Worm (Caenorhabditis elegans) whole organism, young adult: ENCODE results near the gene W05H9.4.
A peak's percentile ranks its signal among the peaks of the same experiment; 100 is the strongest.

Experiments
- B0336.3 ChIP-seq: fragments of 200-800 bp; sonication (Bioruptor generic); IDR thresholded peaks from 2 replicates; pipeline ENCODE4 v1.3.6; 2022; ENCODE audit warnings: missing genetic modification characterization, missing compliant biosample characterization
- C17E4.6 ChIP-seq: fragments of 200-800 bp; sonication (Bioruptor generic); IDR thresholded peaks from 2 replicates; pipeline ENCODE4 v1.3.6; 2022; ENCODE audit warnings: missing genetic modification reagents, missing genetic modification characterization, missing compliant biosample characterization
- F37B4.10 ChIP-seq: fragments of 200-800 bp; sonication (Bioruptor generic); IDR thresholded peaks from 2 replicates; pipeline ENCODE4 v1.3.6; 2022; ENCODE audit warnings: missing genetic modification characterization, missing compliant biosample characterization
- F39B2.1 ChIP-seq: fragments of 200-800 bp; sonication (Bioruptor generic); IDR thresholded peaks from 2 replicates; pipeline ENCODE4 v1.3.6; 2022; ENCODE audit warnings: missing genetic modification reagents, missing genetic modification characterization, missing compliant biosample characterization
- K11D2.4 ChIP-seq: fragments of 200-800 bp; sonication (Bioruptor generic); IDR thresholded peaks from 2 replicates; pipeline ENCODE4 v1.3.6; 2022; ENCODE audit warnings: missing genetic modification reagents, missing genetic modification characterization, missing compliant biosample characterization
- Y53G8AR.9 ChIP-seq: fragments of 200-800 bp; sonication (Bioruptor generic); conservative IDR thresholded peaks from 2 replicates; pipeline ENCODE4 v1.3.6; 2022; ENCODE audit warnings: missing genetic modification reagents, missing genetic modification characterization, missing compliant biosample characterization
- Y67H2A.10 ChIP-seq: fragments of 200-800 bp; sonication (Bioruptor generic); conservative IDR thresholded peaks from 2 replicates; pipeline ENCODE4 v1.3.6; 2022; ENCODE audit warnings: missing genetic modification reagents, missing genetic modification characterization, missing compliant biosample characterization
- ZK185.1 ChIP-seq: sonication (generic microtip); optimal IDR thresholded peaks from 2 replicates; lab custom pipeline; 2016; ENCODE audit warnings: mild to moderate bottlenecking, missing genetic modification characterization, missing compliant biosample characterization; ENCODE audit not compliant: poor library complexity, severe bottlenecking
- ama-1 ChIP-seq, 3 experiments: fragments of 150-350 bp in 1 of 3; sonication (generic microtip) in 2 of 3; optimal IDR thresholded peaks; 2 replicates each; lab custom pipeline; 2014 to 2018; ENCODE audit warnings: missing biosample characterization in 2 of 3, missing genetic modification characterization in 2 of 3, missing genetic modification reagents in 2 of 3
- aptf-3 ChIP-seq: fragments of 200-800 bp; sonication (Bioruptor generic); IDR thresholded peaks from 2 replicates; pipeline ENCODE4 v1.3.6; 2022; ENCODE audit warnings: missing genetic modification characterization, missing compliant biosample characterization
- atf-7 ChIP-seq: sonication (generic microtip); optimal IDR thresholded peaks from 2 replicates; lab custom pipeline; 2017; ENCODE audit warnings: mild to moderate bottlenecking, missing genetic modification characterization, missing compliant biosample characterization
- athp-1 ChIP-seq: sonication (generic microtip); optimal IDR thresholded peaks from 2 replicates; lab custom pipeline; 2017; ENCODE audit warnings: mild to moderate bottlenecking, missing genetic modification characterization, missing compliant biosample characterization
- bed-1 ChIP-seq: fragments of 200-800 bp; sonication (Bioruptor generic); IDR thresholded peaks from 2 replicates; pipeline ENCODE4 v1.3.6; 2022; ENCODE audit warnings: missing genetic modification reagents, missing genetic modification characterization, missing compliant biosample characterization
- cebp-1 ChIP-seq, 2 experiments: fragments of 200-800 bp in 1 of 2; sonication (Bioruptor generic) in 1 of 2; sonication (generic microtip) in 1 of 2; IDR thresholded peaks in 1 of 2; optimal IDR thresholded peaks in 1 of 2; 2 replicates each; pipeline versions ENCODE4 v1.3.6 to Lab custom; 2017 to 2022; ENCODE audit warnings: missing compliant biosample characterization in 2 of 2, missing genetic modification characterization in 2 of 2, mild to moderate bottlenecking in 1 of 2, missing genetic modification reagents in 1 of 2, moderate library complexity in 1 of 2
- ceh-40 ChIP-seq: fragments of 200-800 bp; sonication (Bioruptor generic); IDR thresholded peaks from 2 replicates; pipeline ENCODE4 v1.3.6; 2022; ENCODE audit warnings: missing genetic modification characterization, missing compliant biosample characterization
- egrh-3 ChIP-seq: fragments of 200-800 bp; sonication (Bioruptor generic); IDR thresholded peaks from 2 replicates; pipeline ENCODE4 v1.3.6; 2022; ENCODE audit warnings: missing genetic modification reagents, missing genetic modification characterization, missing compliant biosample characterization
- ets-4 ChIP-seq: fragments of 200-800 bp; sonication (Bioruptor generic); optimal IDR thresholded peaks from 2 replicates; lab custom pipeline; 2018; ENCODE audit warnings: mild to moderate bottlenecking, missing genetic modification characterization, missing compliant biosample characterization
- fkh-3 ChIP-seq: sonication (generic microtip); optimal IDR thresholded peaks from 2 replicates; lab custom pipeline; 2016; ENCODE audit warnings: mild to moderate bottlenecking, missing genetic modification characterization, missing compliant biosample characterization
- gei-17 ChIP-seq: fragments of 200-800 bp; sonication (Bioruptor generic); optimal IDR thresholded peaks from 2 replicates; lab custom pipeline; 2018; ENCODE audit warnings: mild to moderate bottlenecking, missing genetic modification characterization, missing compliant biosample characterization
- hlh-12 ChIP-seq: sonication (generic microtip); optimal IDR thresholded peaks from 2 replicates; lab custom pipeline; 2016; ENCODE audit warnings: missing genetic modification characterization, missing compliant biosample characterization
- hmg-20 ChIP-seq: fragments of 200-800 bp; sonication (Bioruptor generic); IDR thresholded peaks from 2 replicates; pipeline ENCODE4 v1.3.6; 2022; ENCODE audit warnings: missing genetic modification reagents, missing genetic modification characterization, missing compliant biosample characterization
- let-526 ChIP-seq: fragments of 200-800 bp; sonication (Bioruptor generic); IDR thresholded peaks from 2 replicates; pipeline ENCODE4 v1.3.6; 2022; ENCODE audit warnings: missing genetic modification reagents, missing genetic modification characterization, missing compliant biosample characterization
- let-607 ChIP-seq, 2 experiments: fragments of 200-800 bp in 1 of 2; sonication (Bioruptor generic) in 1 of 2; sonication (generic microtip) in 1 of 2; optimal IDR thresholded peaks; 2 replicates each; lab custom pipeline; 2016 to 2018; ENCODE audit warnings: mild to moderate bottlenecking in 2 of 2, missing compliant biosample characterization in 2 of 2, missing genetic modification characterization in 2 of 2, moderate library complexity in 2 of 2, missing genotype in 1 of 2
- lin-35 ChIP-seq, 3 experiments: fragments of 150-350 bp in 2 of 3; sonication (generic microtip) in 1 of 3; optimal IDR thresholded peaks; 2 replicates each; lab custom pipeline; 2014 to 2018; ENCODE audit warnings: missing biosample characterization in 3 of 3, missing genetic modification characterization in 3 of 3, missing genetic modification reagents in 3 of 3
- lin-40 ChIP-seq: sonication (generic microtip); optimal IDR thresholded peaks from 2 replicates; lab custom pipeline; 2016; ENCODE audit warnings: missing genetic modification characterization, mild to moderate bottlenecking, missing compliant biosample characterization, missing genotype, missing genetic modification reagents
- lin-54 ChIP-seq: fragments of 200-800 bp; sonication (Bioruptor generic); optimal IDR thresholded peaks from 2 replicates; lab custom pipeline; 2018; ENCODE audit warnings: mild to moderate bottlenecking, missing genetic modification characterization, missing compliant biosample characterization
- madf-6 ChIP-seq: fragments of 200-800 bp; sonication (Bioruptor generic); IDR thresholded peaks from 2 replicates; pipeline ENCODE4 v1.3.6; 2022; ENCODE audit warnings: missing genetic modification reagents, missing genetic modification characterization, missing compliant biosample characterization
- madf-8 ChIP-seq: fragments of 200-800 bp; sonication (Bioruptor generic); conservative IDR thresholded peaks from 2 replicates; pipeline ENCODE4 v1.3.6; 2022; ENCODE audit warnings: missing genetic modification reagents, missing genetic modification characterization, missing compliant biosample characterization
- nfya-2 ChIP-seq: fragments of 200-800 bp; sonication (Bioruptor generic); IDR thresholded peaks from 2 replicates; pipeline ENCODE4 v1.3.6; 2022; ENCODE audit warnings: missing genetic modification reagents, missing genetic modification characterization, missing compliant biosample characterization
- nfyb-1 ChIP-seq: fragments of 200-800 bp; sonication (Bioruptor generic); IDR thresholded peaks from 2 replicates; pipeline ENCODE4 v1.3.6; 2022; ENCODE audit warnings: missing genetic modification reagents, missing genetic modification characterization, missing compliant biosample characterization
- nhr-179 ChIP-seq: sonication (generic microtip); optimal IDR thresholded peaks from 2 replicates; lab custom pipeline; 2016; ENCODE audit warnings: mild to moderate bottlenecking, missing genetic modification characterization, missing compliant biosample characterization
- nhr-27 ChIP-seq: fragments of 200-800 bp; sonication (Bioruptor generic); optimal IDR thresholded peaks from 2 replicates; lab custom pipeline; 2018; ENCODE audit warnings: mild to moderate bottlenecking, missing genetic modification characterization, moderate library complexity, missing compliant biosample characterization
- nhr-80 ChIP-seq: sonication (generic microtip); optimal IDR thresholded peaks from 2 replicates; lab custom pipeline; 2016; ENCODE audit warnings: missing genetic modification characterization, missing compliant biosample characterization
- pha-4 ChIP-seq: fragments of 150-350 bp; sonication (generic microtip); optimal IDR thresholded peaks from 2 replicates; lab custom pipeline; 2014; ENCODE audit warnings: missing biosample characterization, missing genetic modification reagents, missing genetic modification characterization
- repo-1 ChIP-seq: sonication (generic microtip); optimal IDR thresholded peaks from 2 replicates; lab custom pipeline; 2017; ENCODE audit warnings: mild to moderate bottlenecking, missing genetic modification characterization, missing compliant biosample characterization
- sea-2 ChIP-seq: fragments of 200-800 bp; sonication (Bioruptor generic); IDR thresholded peaks from 2 replicates; pipeline ENCODE4 v1.3.6; 2022; ENCODE audit warnings: missing genetic modification characterization, missing compliant biosample characterization
- snpc-3.4 ChIP-seq: sonication (generic microtip); optimal IDR thresholded peaks from 2 replicates; lab custom pipeline; 2017; ENCODE audit warnings: missing genetic modification characterization, mild to moderate bottlenecking, missing compliant biosample characterization, antibody characterized with exemption, moderate library complexity, missing genotype, missing genetic modification reagents
- snpc-4 ChIP-seq, 5 experiments: fragments of 150-350 bp in 1 of 5; sonication (generic microtip) in 4 of 5; optimal IDR thresholded peaks; 2 replicates each; lab custom pipeline; 2014 to 2018; ENCODE audit warnings: missing genetic modification characterization in 5 of 5, missing biosample characterization in 3 of 5, antibody characterized with exemption in 2 of 5, mild to moderate bottlenecking in 2 of 5, missing compliant biosample characterization in 2 of 5, missing genotype in 2 of 5, moderate library complexity in 2 of 5, missing genetic modification reagents in 1 of 5
- somi-1 ChIP-seq: fragments of 200-800 bp; sonication (Bioruptor generic); optimal IDR thresholded peaks from 2 replicates; lab custom pipeline; 2018; ENCODE audit warnings: mild to moderate bottlenecking, missing genetic modification characterization, missing compliant biosample characterization
- tlf-1 ChIP-seq: fragments of 200-800 bp; sonication (Bioruptor generic); optimal IDR thresholded peaks from 2 replicates; lab custom pipeline; 2018; ENCODE audit warnings: mild to moderate bottlenecking, missing genetic modification characterization, missing compliant biosample characterization
- unc-62 ChIP-seq: fragments of 150-350 bp; optimal IDR thresholded peaks from 2 replicates; lab custom pipeline; 2014; ENCODE audit warnings: missing biosample characterization, missing genetic modification reagents, missing genetic modification characterization
- zim-3 ChIP-seq: sonication (generic microtip); optimal IDR thresholded peaks from 2 replicates; lab custom pipeline; 2017; ENCODE audit warnings: mild to moderate bottlenecking, missing genetic modification characterization, moderate library complexity, missing compliant biosample characterization
- ztf-25 ChIP-seq: fragments of 200-800 bp; sonication (Bioruptor generic); IDR thresholded peaks from 2 replicates; pipeline ENCODE4 v1.3.6; 2022; ENCODE audit warnings: missing genetic modification reagents, missing genetic modification characterization, missing compliant biosample characterization
- ztf-3 ChIP-seq: fragments of 200-800 bp; sonication (Bioruptor generic); optimal IDR thresholded peaks from 2 replicates; lab custom pipeline; 2018; ENCODE audit warnings: mild to moderate bottlenecking, missing genetic modification characterization, missing compliant biosample characterization
- ztf-6 ChIP-seq: fragments of 200-800 bp; sonication (Bioruptor generic); IDR thresholded peaks from 2 replicates; pipeline ENCODE4 v1.3.6; 2022; ENCODE audit warnings: missing genetic modification reagents, missing genetic modification characterization, missing compliant biosample characterization

Gene W05H9.4

ce11 chrX:6266739-6267138 is 3.3 kb downstream of the W05H9.4 start, which contains the start of gene W05H9.2:
TSS of gene W05H9.2 (plus strand) at chrX:6267039.
- no peak for TF ChIP-seq nhr-27
- no peak for TF ChIP-seq nfya-2 (GFP tag; lab: Robert Waterston, UW)
- no peak for TF ChIP-seq hlh-12 (tag; lab: Kevin White, UChicago)
- TF ChIP-seq ztf-6 (GFP tag; lab: Robert Waterston, UW): no peak
- no peak for TF ChIP-seq ztf-25
- no peak for TF ChIP-seq let-526 (GFP tag; lab: Robert Waterston, UW)
- TF ChIP-seq fkh-3 (tag; lab: Kevin White, UChicago): no peak
- no peak for TF ChIP-seq athp-1
- TF ChIP-seq lin-40 (tag; lab: Kevin White, UChicago): no peak
- TF ChIP-seq nhr-179: no peak
- TF ChIP-seq ztf-3 (GFP tag; lab: Kevin White, UChicago): no peak
- no peak for TF ChIP-seq Y53G8AR.9 (GFP tag; lab: Robert Waterston, UW)
- no peak for TF ChIP-seq B0336.3 (GFP tag; lab: Robert Waterston, UW)
- no peak for TF ChIP-seq nfyb-1
- no peak for TF ChIP-seq K11D2.4 (GFP tag; lab: Robert Waterston, UW)
- TF ChIP-seq hmg-20 (GFP tag; lab: Robert Waterston, UW): no peak
- TF ChIP-seq madf-6: no peak
- no peak for TF ChIP-seq F37B4.10
- no peak for TF ChIP-seq egrh-3 (GFP tag; lab: Robert Waterston, UW)
- no peak for TF ChIP-seq ama-1 (optimal IDR thresholded peaks at IDR 0.05; lab: Kevin White, UChicago)
- no peak for TF ChIP-seq ama-1 (GFP tag; optimal IDR thresholded peaks at IDR 0.05; lab: Kevin White, UChicago)

- TF ChIP-seq let-607 (tag; optimal IDR thresholded peaks at IDR 0.05; lab: Kevin White, UChicago) (peak; percentile 9 to 53), snpc-4 (GFP tag; optimal IDR thresholded peaks at IDR 0.05; lab: Kevin White, UChicago) (no peak), snpc-4 (tag; optimal IDR thresholded peaks at IDR 0.05; lab: Kevin White, UChicago) (peak in 1 of 4 experiments; percentile 8), egrh-3 (GFP tag; lab: Robert Waterston, UW) (no peak), somi-1 (GFP tag; lab: Kevin White, UChicago) (no peak), unc-62 (peak; percentile 57), gei-17 (peak; percentile 2), pha-4 (tag; lab: Kevin White, UChicago) (no peak), ama-1 (optimal IDR thresholded peaks at IDR 0.05; lab: Kevin White, UChicago) (no peak), ama-1 (GFP tag; optimal IDR thresholded peaks at IDR 0.05; lab: Kevin White, UChicago) (no peak), hlh-12 (tag; lab: Kevin White, UChicago) (no peak), let-526 (GFP tag; lab: Robert Waterston, UW) (peak; percentile 37; the same call in 1 of the 2 replicates), repo-1 (tag; lab: Kevin White, UChicago) (no peak), madf-8 (GFP tag; lab: Robert Waterston, UW) (no peak), Y67H2A.10 (GFP tag; lab: Robert Waterston, UW) (no peak), cebp-1 (GFP tag; IDR thresholded peaks at IDR 0.05; lab: Robert Waterston, UW) (no peak), cebp-1 (tag; optimal IDR thresholded peaks at IDR 0.05; lab: Kevin White, UChicago) (peak; percentile 75), ets-4 (GFP tag; lab: Kevin White, UChicago) (peak; percentile 70), zim-3 (tag; lab: Kevin White, UChicago) (no peak), ZK185.1 (tag; lab: Kevin White, UChicago) (peak; percentile 21), nhr-80 (tag; lab: Kevin White, UChicago) (peak; percentile 94), snpc-3.4 (no peak), aptf-3 (GFP tag; lab: Robert Waterston, UW) (no peak), F39B2.1 (GFP tag; lab: Robert Waterston, UW) (no peak), lin-54 (GFP tag; lab: Kevin White, UChicago) (no peak), sea-2 (GFP tag; lab: Robert Waterston, UW) (no peak), ztf-6 (GFP tag; lab: Robert Waterston, UW) (no peak), bed-1 (GFP tag; lab: Robert Waterston, UW) (no peak), nfya-2 (GFP tag; lab: Robert Waterston, UW) (no peak), lin-35 (GFP tag; optimal IDR thresholded peaks at IDR 0.05; lab: Kevin White, UChicago) (no peak), C17E4.6 (GFP tag; lab: Robert Waterston, UW) (no peak), ceh-40 (GFP tag; lab: Robert Waterston, UW) (no peak), tlf-1 (GFP tag; lab: Kevin White, UChicago) (peak; percentile 33), atf-7 (tag; lab: Kevin White, UChicago) (peak; percentile 68)
Observed at ce11 chrX:6271718-6272117, 8.3 kb downstream of the W05H9.4 start, which contains the start of gene lro-1. TSS of gene lro-1 (plus strand) at chrX:6272089.
